Worm (Caenorhabditis elegans) whole organism, L2 larva: Measurements from ENCODE around the gene Y17G7B.12.

ENCODE experiments used
- ama-1 ChIP-seq: fragments of 150-350 bp; optimal IDR thresholded peaks from 2 replicates; lab custom pipeline; 2018; ENCODE audit warnings: inconsistent platforms
- nhr-237 ChIP-seq: fragments of 150-350 bp; optimal IDR thresholded peaks from 2 replicates; lab custom pipeline; 2014; ENCODE audit warnings: missing biosample characterization, missing genetic modification characterization
- ztf-4 ChIP-seq: fragments of 150-350 bp; optimal IDR thresholded peaks from 2 replicates; lab custom pipeline; 2014; ENCODE audit warnings: missing biosample characterization, missing genetic modification characterization

DNA sequence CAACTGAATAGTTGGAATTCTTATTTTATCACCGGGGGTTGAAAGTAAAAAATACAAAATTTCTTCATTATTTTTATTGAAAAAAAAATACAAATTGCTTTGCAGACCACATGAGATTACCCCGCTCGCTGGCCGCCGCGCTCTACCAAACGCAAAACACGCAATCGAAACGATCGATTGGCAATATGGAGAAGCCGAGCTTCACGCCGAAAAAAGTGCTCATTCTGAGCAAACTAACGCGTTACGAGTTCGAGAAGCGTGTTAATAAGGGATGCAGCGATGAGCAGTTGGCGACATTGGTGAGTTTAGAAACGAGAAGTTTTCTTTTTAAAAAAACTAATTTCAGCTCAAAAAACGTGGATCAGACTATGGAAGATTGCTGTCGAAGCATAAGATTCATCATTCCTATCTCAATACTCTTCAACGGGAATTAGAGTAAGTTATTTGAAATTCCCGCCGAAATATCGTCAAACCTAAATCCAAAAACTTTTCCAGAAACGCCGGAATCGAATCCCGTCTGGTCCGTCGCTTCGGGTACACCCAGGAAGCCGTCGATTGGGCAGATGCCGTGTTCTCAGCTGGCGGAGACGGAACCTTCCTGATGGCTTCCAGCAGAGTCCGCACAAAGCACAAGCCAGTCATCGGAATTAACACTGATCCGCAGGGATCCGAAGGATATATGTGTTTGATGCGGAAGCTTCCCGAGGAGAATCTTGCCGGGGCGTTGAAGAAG is 31.9 kb downstream of the Y17G7B.12 start:
- TF ChIP-seq ama-1 (lab: Kevin White, UChicago) (no peak), ztf-4 (no peak), nhr-237 (no peak)
